Worm (Caenorhabditis elegans) whole organism, L1 larva: ENCODE measurements around the gene T24D5.2.
A peak's percentile ranks its signal among the peaks of the same experiment; 100 is the strongest.

Source experiments
- C16A3.4 ChIP-seq: fragments of 150-350 bp; optimal IDR thresholded peaks from 2 replicates; lab custom pipeline; 2014; ENCODE audit warnings: missing biosample characterization, missing genetic modification characterization
- C34B4.2 ChIP-seq: sonication (generic microtip); optimal IDR thresholded peaks from 2 replicates; lab custom pipeline; 2017; ENCODE audit warnings: mild to moderate bottlenecking, missing genetic modification characterization, missing compliant biosample characterization
- Y116A8C.19 ChIP-seq: sonication (generic microtip); optimal IDR thresholded peaks from 2 replicates; lab custom pipeline; 2016; ENCODE audit warnings: missing compliant biosample characterization, missing genetic modification characterization, borderline replicate concordance
- aha-1 ChIP-seq: fragments of 150-350 bp; optimal IDR thresholded peaks from 2 replicates; lab custom pipeline; 2014; ENCODE audit warnings: missing biosample characterization, missing genetic modification characterization
- alr-1 ChIP-seq: fragments of 200-800 bp; sonication (Bioruptor generic); optimal IDR thresholded peaks from 2 replicates; lab custom pipeline; 2018; ENCODE audit warnings: borderline replicate concordance, mild to moderate bottlenecking, missing genetic modification characterization, missing compliant biosample characterization
- ceh-63 ChIP-seq: fragments of 200-800 bp; sonication (Bioruptor generic); optimal IDR thresholded peaks from 2 replicates; lab custom pipeline; 2018; ENCODE audit warnings: mild to moderate bottlenecking, missing genetic modification characterization, missing compliant biosample characterization
- ceh-82 ChIP-seq, 3 experiments: fragments of 150-350 bp in 1 of 3; sonication (generic microtip) in 2 of 3; optimal IDR thresholded peaks; 2 replicates each; lab custom pipeline; 2014 to 2017; ENCODE audit warnings: missing biosample characterization in 3 of 3, missing genetic modification characterization in 3 of 3
- ceh-88 ChIP-seq: fragments of 200-800 bp; sonication (Bioruptor generic); IDR thresholded peaks from 2 replicates; pipeline ENCODE4 v1.3.6; 2022; ENCODE audit warnings: missing genetic modification characterization, missing compliant biosample characterization
- ceh-90 ChIP-seq: sonication (generic microtip); optimal IDR thresholded peaks from 2 replicates; lab custom pipeline; 2016; ENCODE audit warnings: missing genetic modification characterization, missing compliant biosample characterization
- dsc-1 ChIP-seq: sonication (generic microtip); optimal IDR thresholded peaks from 2 replicates; lab custom pipeline; 2016; ENCODE audit warnings: mild to moderate bottlenecking, missing genetic modification characterization, missing compliant biosample characterization
- efl-1 ChIP-seq, 4 experiments: fragments of 150-350 bp; optimal IDR thresholded peaks in 3 of 4; peaks in 1 of 4; 1 replicate in 1 of 4; 2 replicates in 3 of 4; lab custom pipeline; 2014; ENCODE audit warnings: missing biosample characterization in 2 of 4, missing genetic modification characterization in 2 of 4, missing genetic modification reagents in 2 of 4
- efl-3 ChIP-seq: fragments of 200-800 bp; sonication (Bioruptor generic); optimal IDR thresholded peaks from 2 replicates; lab custom pipeline; 2018; ENCODE audit warnings: mild to moderate bottlenecking, missing genetic modification characterization, missing compliant biosample characterization
- egl-13 ChIP-seq: sonication (generic microtip); optimal IDR thresholded peaks from 2 replicates; lab custom pipeline; 2016; ENCODE audit warnings: missing genotype, missing genetic modification reagents, missing genetic modification characterization, missing compliant biosample characterization
- elt-2 ChIP-seq: sonication (generic microtip); optimal IDR thresholded peaks from 2 replicates; lab custom pipeline; 2016; ENCODE audit warnings: missing genetic modification characterization, mild to moderate bottlenecking, inconsistent platforms, missing compliant biosample characterization, missing genetic modification reagents
- elt-3 ChIP-seq, 6 experiments: fragments of 150-350 bp in 1 of 6; sonication (generic microtip); optimal IDR thresholded peaks; 2 replicates each; lab custom pipeline; 2017 to 2018; ENCODE audit warnings: missing biosample characterization in 6 of 6, missing genetic modification characterization in 6 of 6, inconsistent platforms in 1 of 6
- fkh-10 ChIP-seq: sonication (generic microtip); optimal IDR thresholded peaks from 2 replicates; lab custom pipeline; 2017; ENCODE audit warnings: missing biosample characterization, missing genetic modification reagents, missing genetic modification characterization
- fkh-8 ChIP-seq: sonication (generic microtip); optimal IDR thresholded peaks from 2 replicates; lab custom pipeline; 2016; ENCODE audit warnings: mild to moderate bottlenecking, missing genetic modification characterization, missing compliant biosample characterization
- fos-1 ChIP-seq: fragments of 150-350 bp; optimal IDR thresholded peaks from 2 replicates; lab custom pipeline; 2014; ENCODE audit warnings: missing biosample characterization, missing genetic modification characterization
- grh-1 ChIP-seq: fragments of 200-800 bp; sonication (Bioruptor generic); IDR thresholded peaks from 2 replicates; pipeline ENCODE4 v1.3.6; 2022; ENCODE audit warnings: missing genetic modification reagents, missing genetic modification characterization, missing compliant biosample characterization
- hlh-17 ChIP-seq: fragments of 200-800 bp; sonication (Bioruptor generic); optimal IDR thresholded peaks from 2 replicates; lab custom pipeline; 2018; ENCODE audit warnings: missing genetic modification characterization, mild to moderate bottlenecking, missing compliant biosample characterization, moderate library complexity, borderline replicate concordance
- hlh-4 ChIP-seq: sonication (generic microtip); optimal IDR thresholded peaks from 2 replicates; lab custom pipeline; 2016; ENCODE audit warnings: mild to moderate bottlenecking, missing genetic modification characterization, missing compliant biosample characterization
- hpl-2 ChIP-seq: fragments of 150-350 bp; optimal IDR thresholded peaks from 2 replicates; lab custom pipeline; 2014; ENCODE audit warnings: missing biosample characterization, missing genetic modification reagents, missing genetic modification characterization
- isw-1 ChIP-seq: fragments of 200-800 bp; sonication (Bioruptor generic); IDR thresholded peaks from 2 replicates; pipeline ENCODE4 v1.3.6; 2022; ENCODE audit warnings: missing genetic modification characterization, missing compliant biosample characterization
- lin-13 ChIP-seq: fragments of 150-350 bp; optimal IDR thresholded peaks from 2 replicates; lab custom pipeline; 2014; ENCODE audit warnings: missing biosample characterization, missing genetic modification reagents, missing genetic modification characterization
- lin-14 ChIP-seq: fragments of 200-800 bp; sonication (Bioruptor generic); optimal IDR thresholded peaks from 2 replicates; lab custom pipeline; 2018; ENCODE audit warnings: mild to moderate bottlenecking, missing genetic modification characterization, moderate library complexity, missing compliant biosample characterization
- lin-15B ChIP-seq: fragments of 150-350 bp; sonication (generic microtip); optimal IDR thresholded peaks from 3 replicates; lab custom pipeline; 2014; ENCODE audit warnings: missing biosample characterization, missing genetic modification characterization
- lir-3 ChIP-seq: sonication (generic microtip); optimal IDR thresholded peaks from 2 replicates; lab custom pipeline; 2016; ENCODE audit warnings: mild to moderate bottlenecking, missing genetic modification characterization, moderate library complexity, missing compliant biosample characterization; ENCODE audit not compliant: poor library complexity
- lsy-2 ChIP-seq, 2 experiments: fragments of 150-350 bp; optimal IDR thresholded peaks; 2 replicates each; lab custom pipeline; 2014; ENCODE audit warnings: missing biosample characterization in 2 of 2, missing genetic modification characterization in 2 of 2
- mdl-1 ChIP-seq, 2 experiments: fragments of 150-350 bp; optimal IDR thresholded peaks; 2 replicates each; lab custom pipeline; 2014 to 2017; ENCODE audit warnings: missing biosample characterization in 2 of 2, missing genetic modification characterization in 2 of 2, inconsistent platforms in 1 of 2
- mef-2 ChIP-seq: fragments of 150-350 bp; optimal IDR thresholded peaks from 2 replicates; lab custom pipeline; 2014; ENCODE audit warnings: missing biosample characterization, missing genetic modification characterization
- mep-1 ChIP-seq: fragments of 150-350 bp; optimal IDR thresholded peaks from 2 replicates; lab custom pipeline; 2014; ENCODE audit warnings: missing biosample characterization, missing genetic modification characterization
- nhr-11 ChIP-seq: fragments of 150-350 bp; optimal IDR thresholded peaks from 2 replicates; lab custom pipeline; 2014; ENCODE audit warnings: missing biosample characterization, missing genetic modification characterization
- nhr-19 ChIP-seq: fragments of 200-800 bp; sonication (Bioruptor generic); conservative IDR thresholded peaks from 2 replicates; pipeline ENCODE4 v1.3.6; 2022; ENCODE audit warnings: missing genetic modification characterization, missing compliant biosample characterization
- nhr-20 ChIP-seq: sonication (generic microtip); optimal IDR thresholded peaks from 2 replicates; lab custom pipeline; 2016; ENCODE audit warnings: mild to moderate bottlenecking, missing genetic modification characterization, missing compliant biosample characterization
- nhr-47 ChIP-seq: sonication (generic microtip); optimal IDR thresholded peaks from 2 replicates; lab custom pipeline; 2016; ENCODE audit warnings: mild to moderate bottlenecking, missing genetic modification characterization, moderate library complexity, missing compliant biosample characterization
- nhr-71 ChIP-seq: sonication (generic microtip); optimal IDR thresholded peaks from 2 replicates; lab custom pipeline; 2016; ENCODE audit warnings: mild to moderate bottlenecking, missing genetic modification characterization, moderate library complexity, missing compliant biosample characterization
- nhr-77 ChIP-seq: fragments of 150-350 bp; optimal IDR thresholded peaks from 2 replicates; lab custom pipeline; 2014; ENCODE audit warnings: missing biosample characterization, missing genetic modification characterization
- nhr-85 ChIP-seq: sonication (generic microtip); peaks from one replicate; lab custom pipeline; 2016; ENCODE audit warnings: missing genetic modification characterization, inconsistent platforms, missing compliant biosample characterization
- nhr-90 ChIP-seq: sonication (generic microtip); optimal IDR thresholded peaks from 2 replicates; lab custom pipeline; 2016; ENCODE audit warnings: mild to moderate bottlenecking, missing genetic modification characterization, missing compliant biosample characterization; ENCODE audit not compliant: poor library complexity
- pax-3 ChIP-seq: fragments of 200-800 bp; sonication (Bioruptor generic); optimal IDR thresholded peaks from 2 replicates; lab custom pipeline; 2018; ENCODE audit warnings: mild to moderate bottlenecking, missing genetic modification characterization, moderate library complexity, missing compliant biosample characterization
- snpc-4 ChIP-seq: fragments of 150-350 bp; optimal IDR thresholded peaks from 2 replicates; lab custom pipeline; 2014; ENCODE audit warnings: missing biosample characterization, missing genetic modification characterization
- tbx-2 ChIP-seq: sonication (generic microtip); optimal IDR thresholded peaks from 2 replicates; lab custom pipeline; 2016; ENCODE audit warnings: missing genetic modification characterization, missing compliant biosample characterization
- tlp-1 ChIP-seq: fragments of 150-350 bp; optimal IDR thresholded peaks from 2 replicates; lab custom pipeline; 2014; ENCODE audit warnings: missing biosample characterization, missing genetic modification characterization
- unc-30 ChIP-seq: sonication (generic microtip); optimal IDR thresholded peaks from 2 replicates; lab custom pipeline; 2017; ENCODE audit warnings: missing biosample characterization, missing genetic modification characterization
- unc-86 ChIP-seq: sonication (generic microtip); optimal IDR thresholded peaks from 2 replicates; lab custom pipeline; 2016; ENCODE audit warnings: missing genetic modification characterization, missing compliant biosample characterization
- xbp-1 ChIP-seq: sonication (generic microtip); optimal IDR thresholded peaks from 2 replicates; lab custom pipeline; 2016; ENCODE audit warnings: missing genetic modification characterization, missing compliant biosample characterization
- zag-1 ChIP-seq: fragments of 150-350 bp; optimal IDR thresholded peaks from 2 replicates; lab custom pipeline; 2014; ENCODE audit warnings: missing biosample characterization, missing genetic modification characterization
- ztf-4 ChIP-seq: fragments of 150-350 bp; optimal IDR thresholded peaks from 2 replicates; lab custom pipeline; 2014; ENCODE audit warnings: missing biosample characterization, missing genetic modification characterization

T24D5.2 gene

ce11 chrX:12630556-12630955 lies 44.3 kb upstream of the T24D5.2 start (continued):
- TF ChIP-seq nhr-20 (peak; percentile 44), pax-3 (tag; lab: Kevin White, UChicago) (no peak), hlh-17 (GFP tag; lab: Kevin White, UChicago) (no peak), ceh-63 (no peak), unc-86 (tag; lab: Kevin White, UChicago) (no peak), tlp-1 (tag; lab: Kevin White, UChicago) (no peak)

DNA sequence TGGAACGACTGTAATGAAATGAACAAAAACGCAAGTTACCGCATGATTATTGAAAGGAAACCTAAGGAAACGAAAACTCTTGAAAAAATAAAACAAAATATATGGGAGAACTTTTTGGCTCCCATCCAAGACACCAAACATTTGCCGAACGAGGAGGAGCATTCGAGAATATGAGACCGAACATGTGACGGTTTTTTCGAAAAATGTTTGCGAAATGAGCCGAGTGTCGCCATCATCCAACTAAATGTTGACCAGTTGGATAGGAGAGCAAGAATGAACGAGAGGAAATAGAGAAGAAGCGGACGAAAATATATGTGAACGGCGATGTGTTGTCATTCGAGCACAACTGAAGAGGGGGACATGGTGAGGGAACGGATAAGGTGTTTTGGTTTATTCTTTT lies 43.8 kb upstream of the T24D5.2 start:
- no peak for TF ChIP-seq efl-1 (optimal IDR thresholded peaks at IDR 0.05; lab: Kevin White, UChicago)
- peak in 1 of 2 experiments; percentile 31 for TF ChIP-seq efl-1 (GFP tag; optimal IDR thresholded peaks at IDR 0.05 in 1 of 2; lab: Kevin White, UChicago)
- TF ChIP-seq snpc-4 (tag; lab: Kevin White, UChicago) = no peak
- TF ChIP-seq unc-30 (tag; lab: Kevin White, UChicago) = no peak

- TF ChIP-seq unc-86 (tag; lab: Kevin White, UChicago) = peak; percentile 16
- TF ChIP-seq egl-13 (tag; lab: Kevin White, UChicago) = no peak
- peak; percentile 27 to 37 (median 33) for TF ChIP-seq ceh-82 (tag; optimal IDR thresholded peaks at IDR 0.05; lab: Kevin White, UChicago)
- no peak for TF ChIP-seq zag-1 (tag; lab: Kevin White, UChicago)
- TF ChIP-seq lir-3 (tag; lab: Kevin White, UChicago) = no peak
- TF ChIP-seq grh-1 (GFP tag; lab: Robert Waterston, UW) = no peak
- TF ChIP-seq lsy-2 (tag; optimal IDR thresholded peaks at IDR 0.05; lab: Kevin White, UChicago) = peak in 1 of 2 experiments; percentile 29
- TF ChIP-seq nhr-71 (tag; lab: Kevin White, UChicago) = peak; percentile 35
- no peak for TF ChIP-seq nhr-19
- peak; percentile 30 for TF ChIP-seq dsc-1
- no peak for TF ChIP-seq C34B4.2 (tag; lab: Kevin White, UChicago)
- TF ChIP-seq xbp-1 (tag; lab: Kevin White, UChicago) = no peak
- TF ChIP-seq pax-3 (tag; lab: Kevin White, UChicago) = no peak
- TF ChIP-seq lin-13 = no peak
- no peak for TF ChIP-seq elt-2 (tag; lab: Kevin White, UChicago)
- TF ChIP-seq isw-1 = no peak; the same call in 1 of the 2 replicates
- TF ChIP-seq fos-1 = no peak
- peak; percentile 17 for TF ChIP-seq nhr-47 (tag; lab: Kevin White, UChicago)
- no peak for TF ChIP-seq efl-3 (GFP tag; lab: Kevin White, UChicago)
- no peak for TF ChIP-seq lin-15B
- no peak for TF ChIP-seq hlh-17 (GFP tag; lab: Kevin White, UChicago)
- no peak for TF ChIP-seq fkh-8 (tag; lab: Kevin White, UChicago)
- no peak for TF ChIP-seq mef-2 (tag; lab: Kevin White, UChicago)
- TF ChIP-seq hpl-2 = no peak
- peak in 1 of 2 experiments; percentile 50 for TF ChIP-seq mdl-1 (tag; optimal IDR thresholded peaks at IDR 0.05; lab: Kevin White, UChicago)
- TF ChIP-seq fkh-10 (GFP tag; lab: Kevin White, UChicago) = peak; percentile 62
- TF ChIP-seq alr-1 (tag; lab: Kevin White, UChicago) = no peak
- TF ChIP-seq ceh-90 (tag; lab: Kevin White, UChicago) = no peak
- TF ChIP-seq nhr-90 (tag; lab: Kevin White, UChicago) = no peak
- no peak for TF ChIP-seq ceh-63
- no peak for TF ChIP-seq Y116A8C.19 (tag; lab: Kevin White, UChicago)
- no peak for TF ChIP-seq C16A3.4 (tag; lab: Kevin White, UChicago)
- no peak for TF ChIP-seq unc-30 (tag; lab: Kevin White, UChicago)
- peak; percentile 90 for TF ChIP-seq lin-14 (GFP tag; lab: Kevin White, UChicago)
- no peak for TF ChIP-seq nhr-11 (tag; lab: Kevin White, UChicago)
- TF ChIP-seq nhr-77 (tag; lab: Kevin White, UChicago) = no peak
- no peak for TF ChIP-seq ceh-88 (GFP tag; lab: Robert Waterston, UW)
- TF ChIP-seq nhr-85 (tag; lab: Kevin White, UChicago) = no peak
- TF ChIP-seq tbx-2 (tag; lab: Kevin White, UChicago) = peak; percentile 13
- no peak for TF ChIP-seq ztf-4 (tag; lab: Kevin White, UChicago)
- no peak for TF ChIP-seq mep-1 (tag; lab: Kevin White, UChicago)
- TF ChIP-seq aha-1 (tag; lab: Kevin White, UChicago) = no peak
- no peak for TF ChIP-seq hlh-4 (tag; lab: Kevin White, UChicago)
- no peak for TF ChIP-seq elt-3 (tag; optimal IDR thresholded peaks at IDR 0.05; lab: Kevin White, UChicago)
Measured at ce11 chrX:12629257-12629656, 43.0 kb upstream of the T24D5.2 start.
